Worm (Caenorhabditis elegans) whole organism, L4/young adult: ENCODE data around the gene C25D7.15.

Experiments
- W03F9.2 ChIP-seq: fragments of 150-350 bp; optimal IDR thresholded peaks from 2 replicates; lab custom pipeline; 2014; ENCODE audit warnings: missing biosample characterization, missing genetic modification characterization
- dao-5 ChIP-seq: sonication (generic microtip); optimal IDR thresholded peaks from 2 replicates; lab custom pipeline; 2016; ENCODE audit warnings: missing genotype, missing genetic modification characterization, moderate library complexity, missing compliant biosample characterization
- him-1 ChIP-seq: sonication (generic microtip); optimal IDR thresholded peaks from 2 replicates; lab custom pipeline; 2016; ENCODE audit warnings: missing genotype, missing genetic modification reagents, missing genetic modification characterization, missing compliant biosample characterization

ce11 chrV:15020229-15020628 is 39.4 kb upstream of the C25D7.15 start, which contains the start of gene F14H8.2:
- TF ChIP-seq W03F9.2 (tag; lab: Kevin White, UChicago): no peak
- TF ChIP-seq dao-5 (tag; lab: Kevin White, UChicago): no peak
- TF ChIP-seq him-1 (tag; lab: Kevin White, UChicago): no peak
